Worm (Caenorhabditis elegans) whole organism, L4/young adult: ENCODE results near the gene F20A1.2.

ENCODE experiments used
- W03F9.2 ChIP-seq: fragments of 150-350 bp; optimal IDR thresholded peaks from 2 replicates; lab custom pipeline; 2014; ENCODE audit warnings: missing biosample characterization, missing genetic modification characterization
- dao-5 ChIP-seq: sonication (generic microtip); optimal IDR thresholded peaks from 2 replicates; lab custom pipeline; 2016; ENCODE audit warnings: missing genotype, missing genetic modification characterization, moderate library complexity, missing compliant biosample characterization
- him-1 ChIP-seq: sonication (generic microtip); optimal IDR thresholded peaks from 2 replicates; lab custom pipeline; 2016; ENCODE audit warnings: missing genotype, missing genetic modification reagents, missing genetic modification characterization, missing compliant biosample characterization

The F20A1.2 gene

DNA sequence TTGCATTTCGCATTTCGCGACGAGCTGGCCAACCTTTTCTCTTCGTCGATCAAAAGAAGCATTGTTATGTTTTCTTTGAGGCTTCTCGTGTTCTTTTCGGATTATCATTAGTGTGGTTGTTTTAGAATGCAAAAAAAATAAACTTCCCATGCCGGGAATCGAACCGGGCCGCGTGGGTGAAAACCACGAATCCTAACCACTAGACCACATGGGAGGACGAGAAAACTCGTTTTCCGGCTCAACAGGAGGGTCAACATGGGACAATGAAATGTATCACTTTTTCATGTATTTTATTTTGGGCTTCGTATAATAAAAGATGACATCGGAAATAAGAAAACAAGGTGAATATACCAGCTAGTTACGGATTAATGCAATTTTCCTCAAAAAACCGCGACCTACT is 23.5 kb downstream of the F20A1.2 start:
- TF ChIP-seq him-1 (tag; lab: Kevin White, UChicago) (no peak), dao-5 (tag; lab: Kevin White, UChicago) (no peak), W03F9.2 (no peak)

ce11 chrV:7072309-7072708 is 26.2 kb downstream of the F20A1.2 start, which contains the start of gene F27B10.1:
F27B10.1 (plus strand) TSS chrV:7072609.
- TF ChIP-seq W03F9.2 (no peak), dao-5 (tag; lab: Kevin White, UChicago) (no peak)

DNA sequence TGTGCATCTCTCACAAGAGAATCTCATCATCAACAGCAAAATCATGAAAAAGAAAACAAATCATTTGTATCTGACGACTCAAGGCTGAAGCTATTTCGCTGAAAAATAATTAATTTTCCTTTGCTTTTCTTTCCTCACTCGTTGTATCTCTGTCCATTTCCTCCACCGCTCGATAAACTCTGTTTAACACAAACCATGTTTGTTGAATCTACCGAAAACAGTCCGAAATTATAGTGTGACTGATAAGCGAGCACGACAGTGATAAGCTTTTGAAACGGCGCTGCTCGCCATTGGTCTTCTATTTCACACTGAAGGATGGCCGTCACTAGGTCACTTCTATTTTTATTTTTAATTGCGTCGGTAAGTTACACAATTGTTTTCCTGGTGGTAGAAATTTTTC is 29.5 kb downstream of the F20A1.2 start, which contains the start of gene npa-1:
TSS of gene npa-1 (plus strand) at position 142 of the 400 bp plus-strand sequence.
- TF ChIP-seq him-1 (tag; lab: Kevin White, UChicago) = no peak
- no peak for TF ChIP-seq W03F9.2
- no peak for TF ChIP-seq dao-5 (tag; lab: Kevin White, UChicago)

- TF ChIP-seq W03F9.2 (no peak), dao-5 (tag; lab: Kevin White, UChicago) (no peak), him-1 (tag; lab: Kevin White, UChicago) (no peak)
Measured at ce11 chrV:7076161-7076560, 30.1 kb downstream of the F20A1.2 start.

ce11 chrV:7078765-7079164 is 32.7 kb downstream of the F20A1.2 start:
- no peak for TF ChIP-seq dao-5 (tag; lab: Kevin White, UChicago)
- no peak for TF ChIP-seq W03F9.2
- TF ChIP-seq him-1 (tag; lab: Kevin White, UChicago) = no peak

DNA sequence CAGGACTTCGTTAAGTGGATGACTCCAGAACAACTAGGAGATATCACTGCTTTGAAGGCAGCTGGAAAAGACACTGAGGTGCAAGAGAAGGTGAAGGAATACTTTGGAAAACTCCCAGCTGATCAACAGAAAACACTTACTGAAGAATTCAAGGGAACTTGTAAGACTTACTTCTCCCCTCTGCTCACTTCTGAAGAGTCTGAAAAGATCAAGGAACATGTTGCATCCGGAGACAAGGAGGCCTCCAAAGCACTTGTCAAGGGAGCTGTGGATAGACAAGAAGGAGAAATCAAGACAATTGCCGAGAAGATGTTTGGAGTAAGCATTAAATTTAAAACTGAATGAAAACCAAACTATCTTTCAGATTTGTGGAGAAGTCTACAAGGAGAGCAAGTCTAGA is 33.3 kb downstream of the F20A1.2 start:
- TF ChIP-seq him-1 (tag; lab: Kevin White, UChicago) (no peak), dao-5 (tag; lab: Kevin White, UChicago) (no peak), W03F9.2 (no peak)

- TF ChIP-seq W03F9.2 (peak; percentile 55), him-1 (tag; lab: Kevin White, UChicago) (peak; percentile 0), dao-5 (tag; lab: Kevin White, UChicago) (no peak)
Measured at ce11 chrV:7084612-7085139, 38.6 kb downstream of the F20A1.2 start, which contains the start of gene mys-1. mys-1 (minus strand) TSS chrV:7084662.

- TF ChIP-seq dao-5 (tag; lab: Kevin White, UChicago) (no peak), him-1 (tag; lab: Kevin White, UChicago) (no peak), W03F9.2 (no peak)
Measured at ce11 chrV:7085518-7086104, 39.5 kb downstream of the F20A1.2 start, which contains the start of gene VC5.2. VC5.2 (plus strand) TSS chrV:7085956.

ce11 chrV:7087340-7087739 is 41.2 kb downstream of the F20A1.2 start:
- TF ChIP-seq W03F9.2 (no peak), dao-5 (tag; lab: Kevin White, UChicago) (no peak), him-1 (tag; lab: Kevin White, UChicago) (no peak)

ce11 chrV:7089217-7089616 is 43.1 kb downstream of the F20A1.2 start:
- peak; percentile 7 for TF ChIP-seq W03F9.2
- TF ChIP-seq him-1 (tag; lab: Kevin White, UChicago) = no peak

DNA sequence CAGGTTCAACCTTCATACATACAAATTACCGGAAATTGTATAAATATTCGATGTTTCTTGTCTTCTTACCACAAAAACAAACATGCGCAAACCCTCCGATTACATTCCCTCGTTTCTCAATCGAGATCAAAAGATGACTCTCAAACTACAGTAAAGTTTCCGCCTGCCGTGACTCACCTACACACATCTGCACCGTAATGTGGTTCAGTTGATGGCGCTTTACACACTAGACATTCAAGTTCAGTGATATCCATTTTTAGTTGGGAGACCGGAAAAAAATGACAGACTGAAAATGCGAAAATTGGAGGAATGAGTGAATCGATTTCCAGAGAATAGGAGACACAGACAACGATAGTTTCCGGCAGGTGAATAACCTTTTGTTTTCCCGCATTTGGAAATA is 45.2 kb downstream of the F20A1.2 start, which contains the start of gene nhr-286:
TSS of gene nhr-286 (minus strand) at position 324 of the 400 bp plus-strand sequence.
- no peak for TF ChIP-seq W03F9.2
- no peak for TF ChIP-seq dao-5 (tag; lab: Kevin White, UChicago)
- no peak for TF ChIP-seq him-1 (tag; lab: Kevin White, UChicago)

DNA sequence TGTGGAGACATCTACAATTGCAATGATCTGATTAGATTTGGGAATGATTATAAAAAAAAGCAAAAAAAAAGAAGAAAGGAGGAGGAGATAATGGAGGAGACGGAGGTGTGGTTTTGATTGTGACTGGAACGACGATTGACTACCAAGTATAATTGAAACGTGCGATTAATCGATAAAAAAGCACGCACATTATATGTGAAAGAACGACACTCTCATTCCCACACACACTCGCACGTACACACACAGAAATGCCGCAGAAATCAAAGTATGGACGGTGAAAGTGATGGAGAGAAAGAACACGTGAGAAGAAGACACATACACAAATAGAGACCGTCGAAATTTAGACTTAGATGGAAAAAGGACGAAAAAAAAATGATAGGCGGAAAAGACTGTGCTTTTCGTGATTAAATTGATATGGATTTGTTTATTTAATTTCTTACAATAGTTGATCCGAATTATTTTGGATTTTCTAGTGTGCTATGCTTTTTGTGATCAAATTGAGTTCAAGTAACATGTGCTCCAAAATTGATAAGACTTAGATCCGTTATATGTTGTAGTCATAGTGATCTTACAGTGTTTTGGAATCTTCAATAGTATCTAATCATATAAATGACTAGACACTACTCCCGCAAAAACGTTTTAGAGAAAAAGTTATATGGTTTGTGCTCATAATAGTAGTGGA is 47.8 kb downstream of the F20A1.2 start, which contains the start of gene nhr-135:
TSS of gene nhr-135 (minus strand) at position 51 of the 682 bp plus-strand sequence.
- TF ChIP-seq dao-5 (tag; lab: Kevin White, UChicago) (no peak), W03F9.2 (peak; percentile 42)

DNA sequence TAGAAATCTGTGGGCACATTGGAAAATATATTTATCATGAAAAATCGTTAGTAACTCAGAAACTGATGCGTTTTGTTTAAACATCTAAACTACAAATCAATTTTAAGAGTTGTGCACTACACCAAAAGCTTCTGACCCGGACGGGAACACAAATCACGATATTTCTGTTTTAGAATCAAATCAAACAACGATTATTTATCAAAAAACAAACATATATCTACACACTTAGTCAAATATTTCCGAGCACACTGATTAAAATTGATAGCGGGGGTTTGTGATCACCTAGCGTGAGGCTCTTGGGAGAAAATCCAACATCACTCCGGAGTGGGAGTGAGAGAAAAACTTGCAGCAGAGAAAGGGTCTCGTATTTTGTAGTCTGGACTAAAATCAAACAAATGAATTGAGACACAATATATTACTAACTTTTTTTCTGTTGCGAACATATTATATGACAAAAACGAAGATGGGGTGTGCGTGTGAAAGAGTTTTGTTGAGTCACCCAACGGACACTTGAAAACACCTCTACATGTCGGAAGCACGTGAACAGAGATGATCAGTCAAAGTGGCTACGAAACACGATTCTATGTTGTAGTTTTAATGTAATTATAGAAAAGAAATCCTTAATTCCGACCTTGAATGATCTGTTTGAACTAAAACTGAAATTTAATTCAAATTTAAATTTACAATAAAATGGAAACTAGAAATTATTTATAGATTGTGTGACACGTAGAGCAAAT is 49.3 kb downstream of the F20A1.2 start:
- TF ChIP-seq him-1 (tag; lab: Kevin White, UChicago) (no peak), dao-5 (tag; lab: Kevin White, UChicago) (no peak), W03F9.2 (no peak)
